Worm (Caenorhabditis elegans): Measurements from ENCODE around the gene rabr-1.

DNA sequence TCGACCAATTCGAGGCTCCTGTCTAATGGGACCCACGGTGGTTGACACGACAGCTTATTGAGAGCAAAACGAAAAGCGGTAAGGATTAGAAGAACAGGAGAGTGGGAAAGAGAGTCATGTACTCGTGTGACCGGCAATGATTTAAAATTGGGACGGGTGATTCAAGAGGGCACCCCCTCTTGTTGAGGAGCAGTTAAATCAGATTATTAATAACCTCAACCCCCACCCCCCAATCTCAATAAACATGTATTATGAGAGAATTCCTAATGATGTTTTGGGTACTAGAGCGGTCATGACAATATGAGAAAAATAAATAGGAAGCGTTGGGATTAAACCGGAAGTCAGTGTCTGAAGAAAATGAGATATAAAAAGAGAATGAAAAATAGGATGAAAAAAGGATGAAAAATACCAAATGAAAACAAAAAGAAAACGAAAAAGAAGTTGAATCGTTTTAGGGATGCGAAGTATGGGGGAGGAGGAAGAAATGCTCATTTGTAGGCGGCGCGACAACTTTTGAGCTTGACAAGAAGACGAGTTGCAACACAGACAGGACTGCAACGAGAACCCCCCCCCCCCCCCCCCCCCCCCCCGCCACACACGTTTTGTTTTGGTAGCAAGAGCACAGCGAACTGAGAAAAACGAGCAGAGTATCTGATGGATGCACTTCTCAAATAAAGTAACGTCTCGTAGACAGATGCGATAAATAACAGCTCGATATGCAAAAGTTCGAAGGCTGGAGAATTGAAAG, 21.1 kb downstream of the rabr-1 start:
- TF ChIP-seq aly-2 (tag; optimal IDR thresholded peaks at IDR 0.05) (no peak), nhr-6 (tag; optimal IDR thresholded peaks at IDR 0.05) (no peak), unc-62 (GFP tag; optimal IDR thresholded peaks at IDR 0.05) (no peak), ama-1 (optimal IDR thresholded peaks at IDR 0.05) (no peak), nhr-11 (tag; optimal IDR thresholded peaks at IDR 0.05) (no peak), R02D3.7 (tag; optimal IDR thresholded peaks at IDR 0.05) (no peak), mab-5 (tag; optimal IDR thresholded peaks at IDR 0.05) (no peak), elt-3 (tag; optimal IDR thresholded peaks at IDR 0.05) (no peak), lin-11 (tag; optimal IDR thresholded peaks at IDR 0.05) (no peak), nhr-77 (tag; optimal IDR thresholded peaks at IDR 0.05) (no peak), egl-27 (tag; optimal IDR thresholded peaks at IDR 0.05) (no peak), fos-1 (tag; optimal IDR thresholded peaks at IDR 0.05) (no peak)

All from whole organism, L2 larva.